Worm (Caenorhabditis elegans) whole organism, young adult: Measurements from ENCODE around the gene F46C5.2.
A peak's percentile ranks its signal among the peaks of the same experiment; 100 is the strongest.

ENCODE experiments used
- B0035.1 ChIP-seq: sonication (generic microtip); optimal IDR thresholded peaks from 2 replicates; lab custom pipeline; 2016; ENCODE audit warnings: missing genetic modification characterization, mild to moderate bottlenecking, missing compliant biosample characterization, missing genotype, missing genetic modification reagents
- B0261.1 ChIP-seq: sonication (generic microtip); optimal IDR thresholded peaks from 2 replicates; lab custom pipeline; 2016; ENCODE audit warnings: mild to moderate bottlenecking, missing genetic modification characterization, moderate library complexity, missing compliant biosample characterization
- B0336.3 ChIP-seq: fragments of 200-800 bp; sonication (Bioruptor generic); IDR thresholded peaks from 2 replicates; pipeline ENCODE4 v1.3.6; 2022; ENCODE audit warnings: missing genetic modification characterization, missing compliant biosample characterization
- F10E7.11 ChIP-seq: sonication (generic microtip); optimal IDR thresholded peaks from 2 replicates; lab custom pipeline; 2017; ENCODE audit warnings: mild to moderate bottlenecking, missing genetic modification characterization, moderate library complexity, missing compliant biosample characterization
- F39B2.1 ChIP-seq: fragments of 200-800 bp; sonication (Bioruptor generic); IDR thresholded peaks from 2 replicates; pipeline ENCODE4 v1.3.6; 2022; ENCODE audit warnings: missing genetic modification reagents, missing genetic modification characterization, missing compliant biosample characterization
- F57C9.4 ChIP-seq: sonication (generic microtip); optimal IDR thresholded peaks from 2 replicates; lab custom pipeline; 2017; ENCODE audit warnings: mild to moderate bottlenecking, missing genetic modification characterization, missing compliant biosample characterization
- Y53F4B.3 ChIP-seq: fragments of 200-800 bp; sonication (Bioruptor generic); IDR thresholded peaks from 2 replicates; pipeline ENCODE4 v1.3.6; 2022; ENCODE audit warnings: missing genetic modification reagents, missing genetic modification characterization, missing compliant biosample characterization
- Y79H2A.3 ChIP-seq: fragments of 200-800 bp; sonication (Bioruptor generic); conservative IDR thresholded peaks from 2 replicates; pipeline ENCODE4 v1.3.6; 2022; ENCODE audit warnings: missing genetic modification reagents, missing genetic modification characterization, missing compliant biosample characterization
- akir-1 ChIP-seq: fragments of 200-800 bp; sonication (Bioruptor generic); optimal IDR thresholded peaks from 2 replicates; lab custom pipeline; 2018; ENCODE audit warnings: mild to moderate bottlenecking, missing genetic modification characterization, moderate library complexity, missing compliant biosample characterization
- aptf-2 ChIP-seq: fragments of 200-800 bp; sonication (Bioruptor generic); conservative IDR thresholded peaks from 2 replicates; pipeline ENCODE4 v1.3.6; 2022; ENCODE audit warnings: missing genetic modification reagents, missing genetic modification characterization, missing compliant biosample characterization
- aptf-3 ChIP-seq: fragments of 200-800 bp; sonication (Bioruptor generic); IDR thresholded peaks from 2 replicates; pipeline ENCODE4 v1.3.6; 2022; ENCODE audit warnings: missing genetic modification characterization, missing compliant biosample characterization
- athp-1 ChIP-seq: sonication (generic microtip); optimal IDR thresholded peaks from 2 replicates; lab custom pipeline; 2017; ENCODE audit warnings: mild to moderate bottlenecking, missing genetic modification characterization, missing compliant biosample characterization
- attf-5 ChIP-seq: fragments of 200-800 bp; sonication (Bioruptor generic); optimal IDR thresholded peaks from 2 replicates; lab custom pipeline; 2018; ENCODE audit warnings: mild to moderate bottlenecking, missing genetic modification characterization, missing compliant biosample characterization
- attf-6 ChIP-seq: fragments of 200-800 bp; sonication (Bioruptor generic); IDR thresholded peaks from 2 replicates; pipeline ENCODE4 v1.3.6; 2022; ENCODE audit warnings: missing genetic modification reagents, missing genetic modification characterization, missing compliant biosample characterization
- bed-2 ChIP-seq: fragments of 200-800 bp; sonication (Bioruptor generic); IDR thresholded peaks from 2 replicates; pipeline ENCODE4 v1.3.6; 2022; ENCODE audit warnings: missing genetic modification reagents, missing genetic modification characterization, missing compliant biosample characterization
- cebp-2 ChIP-seq: fragments of 200-800 bp; sonication (Bioruptor generic); IDR thresholded peaks from 2 replicates; pipeline ENCODE4 v1.3.6; 2022; ENCODE audit warnings: missing genetic modification characterization, missing compliant biosample characterization
- ceh-40 ChIP-seq: fragments of 200-800 bp; sonication (Bioruptor generic); IDR thresholded peaks from 2 replicates; pipeline ENCODE4 v1.3.6; 2022; ENCODE audit warnings: missing genetic modification characterization, missing compliant biosample characterization
- ceh-91 ChIP-seq: fragments of 200-800 bp; sonication (Bioruptor generic); IDR thresholded peaks from 2 replicates; pipeline ENCODE4 v1.3.6; 2022; ENCODE audit warnings: missing genetic modification reagents, missing genetic modification characterization, missing compliant biosample characterization
- chd-7 ChIP-seq: sonication (generic microtip); optimal IDR thresholded peaks from 2 replicates; lab custom pipeline; 2016; ENCODE audit warnings: mild to moderate bottlenecking, missing genetic modification characterization, moderate library complexity, missing compliant biosample characterization
- die-1 ChIP-seq: sonication (generic microtip); optimal IDR thresholded peaks from 2 replicates; lab custom pipeline; 2016; ENCODE audit warnings: missing genotype, mild to moderate bottlenecking, missing genetic modification characterization, missing compliant biosample characterization
- dpff-1 ChIP-seq: sonication (generic microtip); optimal IDR thresholded peaks from 2 replicates; lab custom pipeline; 2017; ENCODE audit warnings: mild to moderate bottlenecking, missing genetic modification characterization, missing compliant biosample characterization
- dpl-1 ChIP-seq: fragments of 150-350 bp; optimal IDR thresholded peaks from 2 replicates; lab custom pipeline; 2014; ENCODE audit warnings: missing biosample characterization, missing genetic modification reagents, missing genetic modification characterization
- ekl-4 ChIP-seq: fragments of 200-800 bp; sonication (Bioruptor generic); IDR thresholded peaks from 2 replicates; pipeline ENCODE4 v1.3.6; 2022; ENCODE audit warnings: missing genetic modification reagents, missing genetic modification characterization, missing compliant biosample characterization
- ets-4 ChIP-seq: fragments of 200-800 bp; sonication (Bioruptor generic); optimal IDR thresholded peaks from 2 replicates; lab custom pipeline; 2018; ENCODE audit warnings: mild to moderate bottlenecking, missing genetic modification characterization, missing compliant biosample characterization
- him-1 ChIP-seq: sonication (generic microtip); optimal IDR thresholded peaks from 2 replicates; lab custom pipeline; 2016; ENCODE audit warnings: missing genotype, missing genetic modification reagents, missing genetic modification characterization, missing compliant biosample characterization
- hrde-1 ChIP-seq: sonication (generic microtip); optimal IDR thresholded peaks from 2 replicates; lab custom pipeline; 2016; ENCODE audit warnings: missing genetic modification characterization, mild to moderate bottlenecking, missing compliant biosample characterization, moderate library complexity, missing genotype, missing genetic modification reagents, borderline replicate concordance
- let-526 ChIP-seq: fragments of 200-800 bp; sonication (Bioruptor generic); IDR thresholded peaks from 2 replicates; pipeline ENCODE4 v1.3.6; 2022; ENCODE audit warnings: missing genetic modification reagents, missing genetic modification characterization, missing compliant biosample characterization
- lir-1 ChIP-seq: fragments of 200-800 bp; sonication (Bioruptor generic); conservative IDR thresholded peaks from 2 replicates; pipeline ENCODE4 v1.3.6; 2022; ENCODE audit warnings: missing genetic modification reagents, missing genetic modification characterization, missing compliant biosample characterization
- madf-3 ChIP-seq: fragments of 200-800 bp; sonication (Bioruptor generic); IDR thresholded peaks from 2 replicates; pipeline ENCODE4 v1.3.6; 2022; ENCODE audit warnings: missing genetic modification reagents, missing genetic modification characterization, missing compliant biosample characterization
- mes-4 ChIP-seq: sonication (generic microtip); optimal IDR thresholded peaks from 2 replicates; lab custom pipeline; 2016; ENCODE audit warnings: missing genotype, missing genetic modification characterization, missing compliant biosample characterization
- mxl-1 ChIP-seq: sonication (generic microtip); optimal IDR thresholded peaks from 2 replicates; lab custom pipeline; 2016; ENCODE audit warnings: missing genetic modification characterization, missing compliant biosample characterization
- nfyb-1 ChIP-seq: fragments of 200-800 bp; sonication (Bioruptor generic); IDR thresholded peaks from 2 replicates; pipeline ENCODE4 v1.3.6; 2022; ENCODE audit warnings: missing genetic modification reagents, missing genetic modification characterization, missing compliant biosample characterization
- nhr-179 ChIP-seq: sonication (generic microtip); optimal IDR thresholded peaks from 2 replicates; lab custom pipeline; 2016; ENCODE audit warnings: mild to moderate bottlenecking, missing genetic modification characterization, missing compliant biosample characterization
- nhr-27 ChIP-seq: fragments of 200-800 bp; sonication (Bioruptor generic); optimal IDR thresholded peaks from 2 replicates; lab custom pipeline; 2018; ENCODE audit warnings: mild to moderate bottlenecking, missing genetic modification characterization, moderate library complexity, missing compliant biosample characterization
- nhr-90 ChIP-seq: sonication (generic microtip); optimal IDR thresholded peaks from 2 replicates; lab custom pipeline; 2016; ENCODE audit warnings: missing genotype, mild to moderate bottlenecking, missing genetic modification characterization, missing compliant biosample characterization
- pha-4 ChIP-seq: fragments of 150-350 bp; sonication (generic microtip); optimal IDR thresholded peaks from 2 replicates; lab custom pipeline; 2014; ENCODE audit warnings: missing biosample characterization, missing genetic modification reagents, missing genetic modification characterization
- rec-8 ChIP-seq, 2 experiments: sonication (generic microtip); optimal IDR thresholded peaks; 2 replicates each; lab custom pipeline; 2016; ENCODE audit warnings: mild to moderate bottlenecking in 2 of 2, missing genetic modification characterization in 2 of 2, missing genetic modification reagents in 2 of 2, missing genotype in 2 of 2, missing biosample characterization in 1 of 2, missing compliant biosample characterization in 1 of 2, moderate library complexity in 1 of 2
- rpc-1 ChIP-seq, 2 experiments: fragments of 150-350 bp in 1 of 2; sonication (generic microtip) in 1 of 2; optimal IDR thresholded peaks; 2 replicates each; lab custom pipeline; 2014 to 2018; ENCODE audit warnings: missing biosample characterization in 1 of 2, missing genetic modification characterization in 1 of 2, missing genetic modification reagents in 1 of 2, missing genotype in 1 of 2
- sdz-38 ChIP-seq: sonication (generic microtip); optimal IDR thresholded peaks from 2 replicates; lab custom pipeline; 2016; ENCODE audit warnings: missing genotype, missing genetic modification characterization, missing compliant biosample characterization
- snpc-1.3 ChIP-seq: sonication (generic microtip); optimal IDR thresholded peaks from 2 replicates; lab custom pipeline; 2017; ENCODE audit warnings: missing genetic modification characterization, mild to moderate bottlenecking, missing compliant biosample characterization, antibody characterized with exemption, moderate library complexity, missing genotype, missing genetic modification reagents; ENCODE audit not compliant: insufficient read depth
- snpc-3.4 ChIP-seq: sonication (generic microtip); optimal IDR thresholded peaks from 2 replicates; lab custom pipeline; 2017; ENCODE audit warnings: missing genetic modification characterization, mild to moderate bottlenecking, missing compliant biosample characterization, antibody characterized with exemption, moderate library complexity, missing genotype, missing genetic modification reagents
- xnd-1 ChIP-seq: sonication (generic microtip); optimal IDR thresholded peaks from 2 replicates; lab custom pipeline; 2016; ENCODE audit warnings: missing genotype, missing genetic modification reagents, missing genetic modification characterization, missing compliant biosample characterization
- ztf-18 ChIP-seq: sonication (generic microtip); optimal IDR thresholded peaks from 2 replicates; lab custom pipeline; 2016; ENCODE audit warnings: missing genotype, mild to moderate bottlenecking, missing genetic modification characterization, missing compliant biosample characterization
- ztf-25 ChIP-seq: fragments of 200-800 bp; sonication (Bioruptor generic); IDR thresholded peaks from 2 replicates; pipeline ENCODE4 v1.3.6; 2022; ENCODE audit warnings: missing genetic modification reagents, missing genetic modification characterization, missing compliant biosample characterization
- ztf-26 ChIP-seq: sonication (generic microtip); optimal IDR thresholded peaks from 2 replicates; lab custom pipeline; 2017; ENCODE audit warnings: missing genetic modification characterization, missing compliant biosample characterization
- ztf-28 ChIP-seq: fragments of 200-800 bp; sonication (Bioruptor generic); IDR thresholded peaks from 2 replicates; pipeline ENCODE4 v1.3.6; 2022; ENCODE audit warnings: missing genetic modification reagents, missing genetic modification characterization, missing compliant biosample characterization
- ztf-3 ChIP-seq: fragments of 200-800 bp; sonication (Bioruptor generic); optimal IDR thresholded peaks from 2 replicates; lab custom pipeline; 2018; ENCODE audit warnings: mild to moderate bottlenecking, missing genetic modification characterization, missing compliant biosample characterization
- ztf-6 ChIP-seq: fragments of 200-800 bp; sonication (Bioruptor generic); IDR thresholded peaks from 2 replicates; pipeline ENCODE4 v1.3.6; 2022; ENCODE audit warnings: missing genetic modification reagents, missing genetic modification characterization, missing compliant biosample characterization

F46C5.2 gene

DNA sequence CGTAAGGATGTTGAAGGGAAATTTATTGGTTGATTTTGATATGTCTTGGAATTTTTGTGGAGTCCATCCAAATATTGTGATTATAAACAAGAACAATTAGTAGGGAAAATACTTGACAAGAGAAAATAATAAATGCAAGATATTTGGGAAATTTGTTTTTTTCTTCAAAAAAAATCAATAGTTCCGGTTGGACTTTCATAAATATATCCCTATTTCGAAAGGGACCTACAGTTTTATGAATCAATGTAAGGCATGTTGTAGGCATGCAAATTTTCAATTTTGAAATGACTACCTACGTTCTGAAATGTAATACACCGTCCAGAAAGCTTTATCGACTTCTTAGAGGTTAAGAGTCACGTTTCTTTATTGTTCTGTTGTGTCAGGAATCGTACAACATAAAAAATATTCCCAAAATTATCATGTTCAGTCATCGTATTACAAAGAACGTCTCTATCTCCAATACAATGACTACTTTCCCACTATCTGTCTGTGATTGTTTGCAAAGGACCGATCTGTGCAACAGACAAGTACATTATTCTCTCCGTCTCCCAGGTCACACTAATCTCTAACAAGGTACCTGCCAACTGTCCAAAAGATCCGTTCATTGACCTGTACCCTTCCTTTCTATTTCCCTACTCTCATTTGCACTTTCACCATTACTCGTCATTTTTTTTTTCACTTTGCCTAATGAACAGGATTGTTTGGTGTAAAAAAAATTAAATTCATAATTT lies 39.1 kb downstream of the F46C5.2 start, which contains the start of gene F07H5.13:
Gene F07H5.13 (plus strand): TSS at position 730 of the 731 bp plus-strand sequence.
- TF ChIP-seq F39B2.1 (GFP tag; lab: Robert Waterston, UW): no peak
- TF ChIP-seq B0035.1 (tag; lab: Kevin White, UChicago): no peak
- no peak for TF ChIP-seq bed-2
- TF ChIP-seq sdz-38 (tag; lab: Kevin White, UChicago): no peak
- TF ChIP-seq rpc-1 (optimal IDR thresholded peaks at IDR 0.05; lab: Kevin White, UChicago): no peak
- no peak for TF ChIP-seq rpc-1 (tag; optimal IDR thresholded peaks at IDR 0.05; lab: Kevin White, UChicago)
- TF ChIP-seq F57C9.4 (tag; lab: Kevin White, UChicago): no peak
- TF ChIP-seq athp-1 (tag; lab: Kevin White, UChicago): no peak
- TF ChIP-seq snpc-1.3 (tag; lab: Kevin White, UChicago): no peak
- TF ChIP-seq die-1 (tag; lab: Kevin White, UChicago): no peak
- no peak for TF ChIP-seq let-526 (GFP tag; lab: Robert Waterston, UW)
- TF ChIP-seq cebp-2 (GFP tag; lab: Robert Waterston, UW): no peak
- TF ChIP-seq nhr-179 (tag; lab: Kevin White, UChicago): no peak
- TF ChIP-seq aptf-2 (GFP tag; lab: Robert Waterston, UW): no peak
- TF ChIP-seq dpff-1: no peak
- TF ChIP-seq nfyb-1: peak; percentile 55
- 0 out of 2 replicates have a peak, but pooled peaks have one; percentile 34 for TF ChIP-seq ekl-4 (GFP tag; lab: Robert Waterston, UW)
- no peak for TF ChIP-seq ets-4 (GFP tag; lab: Kevin White, UChicago)
- no peak for TF ChIP-seq hrde-1
- TF ChIP-seq dpl-1 (GFP tag; lab: Kevin White, UChicago): no peak
- no peak for TF ChIP-seq mxl-1 (tag; lab: Kevin White, UChicago)
- TF ChIP-seq ztf-3: peak; percentile 11
- no peak for TF ChIP-seq F10E7.11 (tag; lab: Kevin White, UChicago)
- TF ChIP-seq akir-1: no peak
- no peak; the same call in 1 of the 2 replicates for TF ChIP-seq B0336.3 (GFP tag; lab: Robert Waterston, UW)
- no peak for TF ChIP-seq pha-4 (tag; lab: Kevin White, UChicago)
- peak; percentile 60 for TF ChIP-seq chd-7 (tag; lab: Kevin White, UChicago)
- no peak for TF ChIP-seq rec-8 (tag; optimal IDR thresholded peaks at IDR 0.05; lab: Kevin White, UChicago)
- no peak for TF ChIP-seq Y79H2A.3 (GFP tag; lab: Robert Waterston, UW)
- no peak for TF ChIP-seq ceh-40
- TF ChIP-seq xnd-1: no peak
- no peak for TF ChIP-seq ztf-25 (GFP tag; lab: Robert Waterston, UW)
- TF ChIP-seq ztf-18 (tag; lab: Kevin White, UChicago): no peak
- no peak for TF ChIP-seq him-1 (tag; lab: Kevin White, UChicago)
- no peak for TF ChIP-seq B0261.1 (tag; lab: Kevin White, UChicago)
- no peak for TF ChIP-seq madf-3 (GFP tag; lab: Robert Waterston, UW)
- TF ChIP-seq attf-6: no peak
- no peak for TF ChIP-seq nhr-90
- no peak for TF ChIP-seq ztf-28 (GFP tag; lab: Robert Waterston, UW)
- no peak for TF ChIP-seq nhr-27 (tag; lab: Kevin White, UChicago)
- no peak for TF ChIP-seq ceh-91 (GFP tag; lab: Robert Waterston, UW)
- TF ChIP-seq snpc-3.4: no peak
- no peak for TF ChIP-seq attf-5
- no peak for TF ChIP-seq lir-1 (GFP tag; lab: Robert Waterston, UW)
- no peak for TF ChIP-seq aptf-3
- no peak for TF ChIP-seq ztf-6
- TF ChIP-seq ztf-26 (tag; lab: Kevin White, UChicago): peak; percentile 41
- TF ChIP-seq mes-4 (tag; lab: Kevin White, UChicago): no peak
- no peak for TF ChIP-seq Y53F4B.3
